Fruit fly (Drosophila melanogaster): ENCODE measurements around the gene CG8838.

CG8838 gene

DNA sequence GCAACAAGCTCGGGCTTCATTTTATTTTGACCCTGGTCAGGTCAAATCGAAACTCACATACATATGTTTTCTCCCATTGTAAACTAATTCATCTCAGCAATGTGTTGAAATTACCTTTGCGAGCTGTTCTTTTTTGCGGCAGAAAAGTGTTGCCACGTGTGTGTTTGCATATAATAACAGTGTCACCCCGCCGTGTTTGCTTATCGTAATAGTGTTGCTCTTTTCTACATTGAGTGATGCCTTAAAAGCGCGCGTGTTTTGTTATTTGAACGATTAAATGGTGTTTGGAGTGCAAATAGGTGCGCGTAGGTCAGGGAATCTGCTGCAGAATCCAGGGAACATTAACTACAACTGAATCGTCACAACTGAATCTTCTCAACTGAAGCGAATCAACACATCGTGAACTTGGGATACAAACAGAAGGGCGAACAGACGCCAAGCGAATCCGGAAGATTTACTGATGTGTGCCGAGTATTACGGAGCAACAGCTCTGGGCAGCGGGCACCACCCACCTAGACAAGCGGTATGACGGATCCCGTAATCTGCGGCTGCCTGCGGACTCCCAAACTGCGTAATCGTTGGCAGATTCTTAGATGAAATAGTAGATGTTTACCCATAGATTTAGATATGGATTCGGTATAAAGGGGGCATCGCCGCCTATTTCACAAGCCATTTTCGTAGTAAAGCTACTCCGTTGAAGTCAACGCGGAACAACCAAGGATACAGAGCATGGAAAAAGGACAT, 48.7 kb upstream of the CG8838 start, which contains the start of gene CG15406 (continued):
- peak; percentile 65; the same call in 1 of the 2 replicates for TF ChIP-seq bbx (GFP tag; IDR thresholded peaks at IDR 0.05; ENCODE audit: partially characterized antibody)
- TF ChIP-seq crc (GFP tag; optimal IDR thresholded peaks at IDR 0.05): no peak
- TF ChIP-seq CG17328 (GFP tag; IDR thresholded peaks at IDR 0.05): no peak
- TF ChIP-seq CG11093 (GFP tag; IDR thresholded peaks at IDR 0.05): no peak
- TF ChIP-seq ham (GFP tag; IDR thresholded peaks at IDR 0.05): no peak
- no peak for TF ChIP-seq CG1832 (GFP tag; optimal IDR thresholded peaks at IDR 0.05)
- TF ChIP-seq CG13287 (GFP tag; IDR thresholded peaks at IDR 0.05; ENCODE audit: partially characterized antibody): peak; percentile 22; the same call in 1 of the 2 replicates
- no peak for TF ChIP-seq Tbp (GFP tag; optimal IDR thresholded peaks at IDR 0.05)
- TF ChIP-seq scrt (GFP tag; optimal IDR thresholded peaks at IDR 0.05): no peak
- TF ChIP-seq B-H1 (GFP tag; IDR thresholded peaks at IDR 0.05): no peak
- TF ChIP-seq Dbx (GFP tag; IDR thresholded peaks at IDR 0.05): no peak
- TF ChIP-seq CG17802 (tag; optimal IDR thresholded peaks at IDR 0.05): no peak
- peak; percentile 51; the same call in 2 of the 3 replicates for TF ChIP-seq CG16813 (GFP tag; IDR thresholded peaks at IDR 0.05; ENCODE audit: partially characterized antibody)
- TF ChIP-seq salm (tag; optimal IDR thresholded peaks at IDR 0.05): no peak
- TF ChIP-seq CG14860 (GFP tag; IDR thresholded peaks at IDR 0.05; ENCODE audit: partially characterized antibody): peak; percentile 14; the same call in 1 of the 3 replicates
- no peak for TF ChIP-seq ab (GFP tag; optimal IDR thresholded peaks at IDR 0.05)
- TF ChIP-seq Chrac-16 (GFP tag; optimal IDR thresholded peaks at IDR 0.05): no peak
- no peak for TF ChIP-seq Pdp1 (GFP tag; optimal IDR thresholded peaks at IDR 0.05)
- TF ChIP-seq CG12071 (GFP tag; optimal IDR thresholded peaks at IDR 0.05): no peak
- no peak for TF ChIP-seq bowl (GFP tag; IDR thresholded peaks at IDR 0.05)
- TF ChIP-seq gcm (GFP tag; optimal IDR thresholded peaks at IDR 0.05): no peak
- no peak for TF ChIP-seq CG8478 (optimal IDR thresholded peaks at IDR 0.05)
- no peak for TF ChIP-seq Nf-YC (tag; optimal IDR thresholded peaks at IDR 0.05)
- peak; percentile 50; the same call in 1 of the 2 replicates for TF ChIP-seq ato (GFP tag; IDR thresholded peaks at IDR 0.05; ENCODE audit: partially characterized antibody)
- TF ChIP-seq CG1233 (GFP tag; optimal IDR thresholded peaks at IDR 0.05): no peak
- no peak for TF ChIP-seq CG3407 (GFP tag; optimal IDR thresholded peaks at IDR 0.05)
- TF ChIP-seq her (GFP tag; optimal IDR thresholded peaks at IDR 0.05): no peak
- TF ChIP-seq chinmo (GFP tag; IDR thresholded peaks at IDR 0.05; ENCODE audit: partially characterized antibody): 0 out of 4 replicates have a peak, but pooled peaks have one; percentile 28
- no peak for TF ChIP-seq jigr1 (GFP tag; IDR thresholded peaks at IDR 0.05)
- TF ChIP-seq CG17361 (GFP tag; IDR thresholded peaks at IDR 0.05): no peak
- TF ChIP-seq otp (GFP tag; IDR thresholded peaks at IDR 0.05): no peak
- TF ChIP-seq nau (GFP tag; optimal IDR thresholded peaks at IDR 0.05): no peak
- 0 out of 2 replicates have a peak, but pooled peaks have one; percentile 30 for TF ChIP-seq Scr (GFP tag; IDR thresholded peaks at IDR 0.05; ENCODE audit: partially characterized antibody)
- no peak for TF ChIP-seq dimm (GFP tag; IDR thresholded peaks at IDR 0.05)
- TF ChIP-seq chn (GFP tag; optimal IDR thresholded peaks at IDR 0.05): no peak
- no peak for TF ChIP-seq Poxn (GFP tag; IDR thresholded peaks at IDR 0.05)
- TF ChIP-seq org-1 (GFP tag; optimal IDR thresholded peaks at IDR 0.05): no peak
- TF ChIP-seq Dp (GFP tag; optimal IDR thresholded peaks at IDR 0.05): no peak
- no peak for TF ChIP-seq CG13894 (tag; optimal IDR thresholded peaks at IDR 0.05)
- no peak for TF ChIP-seq CG10979 (tag; optimal IDR thresholded peaks at IDR 0.05)
- TF ChIP-seq tx (GFP tag; optimal IDR thresholded peaks at IDR 0.05): no peak
- TF ChIP-seq Xrp1 (GFP tag; IDR thresholded peaks at IDR 0.05): no peak
- no peak for TF ChIP-seq CG10431 (GFP tag; optimal IDR thresholded peaks at IDR 0.05)
- no peak for TF ChIP-seq Hsf (GFP tag; optimal IDR thresholded peaks at IDR 0.05)
- no peak for TF ChIP-seq sob (GFP tag; IDR thresholded peaks at IDR 0.05)
- peak; percentile 22; the same call in 1 of the 4 replicates for TF ChIP-seq Dll (GFP tag; IDR thresholded peaks at IDR 0.05; ENCODE audit: partially characterized antibody)
- no peak for TF ChIP-seq tgo (GFP tag; IDR thresholded peaks at IDR 0.05)
- TF ChIP-seq Opbp (GFP tag; IDR thresholded peaks at IDR 0.05; ENCODE audit: partially characterized antibody): peak; percentile 38; the same call in 2 of the 3 replicates
- TF ChIP-seq CG14710 (tag; optimal IDR thresholded peaks at IDR 0.05): peak; percentile 98

Data from whole organism, embryonic.